Worm (Caenorhabditis elegans): Measurements from ENCODE around the gene nspb-2.
A peak's percentile ranks its signal among the peaks of the same experiment; 100 is the strongest.

nspb-2 gene

DNA sequence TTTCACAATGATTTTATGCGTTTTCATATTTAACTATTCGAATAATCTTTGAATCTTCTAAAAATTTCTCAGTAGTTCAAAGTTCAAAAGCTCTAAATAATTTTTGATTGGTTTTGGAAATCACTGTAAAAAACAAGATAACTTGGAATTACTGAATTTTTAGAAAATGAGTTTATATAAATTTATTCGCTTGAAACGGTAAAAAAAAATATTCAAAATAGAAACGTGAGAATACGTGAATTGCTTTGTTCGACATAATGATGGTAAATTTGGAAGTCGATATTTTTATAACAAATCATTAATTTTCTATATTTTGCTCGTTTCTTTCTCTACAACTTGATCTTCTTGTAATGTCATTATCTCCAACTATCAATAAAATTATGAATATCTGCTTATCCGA is 31.9 kb downstream of the nspb-2 start, which contains the start of gene C01B10.44:
Gene C01B10.44, plus strand, starts transcription at position 301 of the 400 bp plus-strand sequence.
- TF ChIP-seq ztf-11 (tag; optimal IDR thresholded peaks at IDR 0.05), result no peak
- no peak for TF ChIP-seq R02D3.7 (tag; optimal IDR thresholded peaks at IDR 0.05)
- no peak for TF ChIP-seq peb-1 (tag; optimal IDR thresholded peaks at IDR 0.05)
- no peak for TF ChIP-seq nhr-23 (tag; optimal IDR thresholded peaks at IDR 0.05)
- TF ChIP-seq mdl-1 (tag; optimal IDR thresholded peaks at IDR 0.05), result no peak
- TF ChIP-seq nhr-129 (tag; optimal IDR thresholded peaks at IDR 0.05), result no peak
- TF ChIP-seq nhr-25 (tag; optimal IDR thresholded peaks at IDR 0.05), result no peak
- no peak for TF ChIP-seq F13H6.1 (tag; optimal IDR thresholded peaks at IDR 0.05)
- no peak for TF ChIP-seq nhr-21 (tag; optimal IDR thresholded peaks at IDR 0.05)
- TF ChIP-seq nhr-77 (tag; optimal IDR thresholded peaks at IDR 0.05), result no peak
- no peak for TF ChIP-seq nhr-11 (tag; optimal IDR thresholded peaks at IDR 0.05)
- TF ChIP-seq mab-5 (tag; optimal IDR thresholded peaks at IDR 0.05), result no peak
- TF ChIP-seq alr-1 (tag; optimal IDR thresholded peaks at IDR 0.05), result no peak
- no peak for TF ChIP-seq elt-3 (tag; optimal IDR thresholded peaks at IDR 0.05)

DNA sequence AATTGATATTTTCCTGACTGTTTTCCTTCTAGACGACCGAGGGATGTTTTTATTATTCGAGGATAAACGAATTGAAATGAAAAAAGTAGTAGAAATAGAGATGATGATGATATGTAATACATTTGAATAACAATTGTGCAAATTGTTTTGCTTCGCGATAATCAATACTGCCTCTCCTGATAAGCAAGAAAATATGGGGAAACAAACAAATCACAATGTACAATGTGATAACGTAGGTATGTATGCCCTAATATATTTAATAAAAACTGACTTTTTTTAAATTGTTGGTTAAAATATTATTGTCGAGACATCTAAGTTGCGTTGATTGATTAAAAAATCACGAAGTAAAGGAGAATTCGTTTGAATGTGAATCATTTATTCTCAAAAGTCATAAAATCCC is 36.3 kb downstream of the nspb-2 start, which contains the start of gene cest-5.2:
Gene cest-5.2, minus strand, starts transcription at position 128 of the 400 bp plus-strand sequence.
- TF ChIP-seq sem-4 (tag; optimal IDR thresholded peaks at IDR 0.05) (no peak), lin-13 (GFP tag; optimal IDR thresholded peaks at IDR 0.05) (no peak), gmeb-1 (tag; optimal IDR thresholded peaks at IDR 0.05) (no peak), lin-11 (tag; optimal IDR thresholded peaks at IDR 0.05) (no peak), fos-1 (tag; optimal IDR thresholded peaks at IDR 0.05) (peak; percentile 25), zag-1 (tag; optimal IDR thresholded peaks at IDR 0.05) (no peak), nhr-25 (tag; optimal IDR thresholded peaks at IDR 0.05) (no peak)

DNA sequence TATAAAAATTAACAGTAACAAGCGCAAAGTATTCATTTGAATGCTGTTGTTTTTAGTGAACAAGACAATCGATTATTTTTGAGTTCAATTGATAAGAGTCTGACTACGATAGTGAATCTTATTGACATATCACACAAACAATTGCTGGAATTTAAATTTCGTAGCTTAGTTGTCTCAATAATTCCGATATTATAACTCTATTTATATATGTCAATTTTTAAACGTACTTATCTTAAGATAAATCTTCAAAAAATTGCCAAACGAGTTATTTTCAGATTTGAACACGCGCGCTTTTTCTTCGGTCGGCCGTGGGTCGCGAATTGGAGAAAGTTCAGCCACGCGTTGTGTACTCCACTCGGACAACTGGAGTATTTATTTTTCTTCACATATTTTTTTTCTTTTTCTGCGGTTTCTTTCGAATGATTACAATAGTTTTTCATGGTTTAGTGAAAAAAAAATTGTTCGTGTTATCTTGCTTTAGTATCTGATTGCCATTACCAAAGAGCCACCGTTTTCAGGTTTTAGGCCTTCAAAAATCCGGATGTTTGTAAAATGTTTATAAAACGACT is 40.3 kb downstream of the nspb-2 start, which contains the start of the genes cest-5.1 and C01B10.9:
Gene cest-5.1, minus strand, starts transcription at position 51 of the 569 bp plus-strand sequence.
Gene C01B10.9, plus strand, starts transcription at position 519 of the 569 bp plus-strand sequence.
- TF ChIP-seq sem-4 (tag; optimal IDR thresholded peaks at IDR 0.05) (no peak), zag-1 (tag; optimal IDR thresholded peaks at IDR 0.05) (no peak), unc-39 (tag; optimal IDR thresholded peaks at IDR 0.05) (no peak), ama-1 (optimal IDR thresholded peaks at IDR 0.05) (no peak), skn-1 (tag; optimal IDR thresholded peaks at IDR 0.05) (no peak), mdl-1 (tag; optimal IDR thresholded peaks at IDR 0.05) (no peak), ceh-16 (tag; optimal IDR thresholded peaks at IDR 0.05) (no peak), aly-2 (tag; optimal IDR thresholded peaks at IDR 0.05) (no peak), mab-5 (tag; optimal IDR thresholded peaks at IDR 0.05) (peak; percentile 27), alr-1 (tag; optimal IDR thresholded peaks at IDR 0.05) (no peak), C34F6.9 (tag; optimal IDR thresholded peaks at IDR 0.05) (peak; percentile 63), nhr-11 (tag; optimal IDR thresholded peaks at IDR 0.05) (no peak), elt-1 (tag; optimal IDR thresholded peaks at IDR 0.05) (no peak), crh-2 (tag; optimal IDR thresholded peaks at IDR 0.05) (peak; percentile 61), nhr-6 (tag; optimal IDR thresholded peaks at IDR 0.05) (no peak), ztf-1 (GFP tag; conservative IDR thresholded peaks at IDR 0.05) (no peak), nhr-23 (tag; optimal IDR thresholded peaks at IDR 0.05) (no peak), nhr-10 (tag; optimal IDR thresholded peaks at IDR 0.05) (no peak), nhr-25 (tag; optimal IDR thresholded peaks at IDR 0.05) (no peak), lsy-2 (tag; optimal IDR thresholded peaks at IDR 0.05) (peak; percentile 59 to 81), sma-3 (GFP tag; optimal IDR thresholded peaks at IDR 0.05) (peak; percentile 80), lin-11 (tag; optimal IDR thresholded peaks at IDR 0.05) (peak; percentile 33), egl-27 (tag; optimal IDR thresholded peaks at IDR 0.05) (no peak), elt-3 (tag; optimal IDR thresholded peaks at IDR 0.05) (no peak), nhr-12 (tag; optimal IDR thresholded peaks at IDR 0.05) (no peak), snpc-4 (tag; optimal IDR thresholded peaks at IDR 0.05) (no peak), ztf-4 (tag; optimal IDR thresholded peaks at IDR 0.05) (no peak), blmp-1 (tag; optimal IDR thresholded peaks at IDR 0.05; ENCODE audit: insufficient read depth) (no peak), R02D3.7 (tag; optimal IDR thresholded peaks at IDR 0.05) (peak; percentile 11), lin-39 (tag; optimal IDR thresholded peaks at IDR 0.05) (no peak), sma-9 (GFP tag; optimal IDR thresholded peaks at IDR 0.05) (peak; percentile 82), sma-9 (tag; optimal IDR thresholded peaks at IDR 0.05) (no peak), Y55F3AM.14 (GFP tag; optimal IDR thresholded peaks at IDR 0.05) (no peak), ZK546.5 (tag; optimal IDR thresholded peaks at IDR 0.05) (no peak), mbf-1 (tag; optimal IDR thresholded peaks at IDR 0.05) (no peak), lin-13 (GFP tag; optimal IDR thresholded peaks at IDR 0.05) (peak; percentile 69), gmeb-1 (tag; optimal IDR thresholded peaks at IDR 0.05) (peak; percentile 94), F13H6.1 (tag; optimal IDR thresholded peaks at IDR 0.05) (peak; percentile 74), peb-1 (tag; optimal IDR thresholded peaks at IDR 0.05) (no peak), fos-1 (tag; optimal IDR thresholded peaks at IDR 0.05) (peak; percentile 6), nhr-237 (tag; optimal IDR thresholded peaks at IDR 0.05) (no peak), unc-55 (GFP tag; optimal IDR thresholded peaks at IDR 0.05) (peak; percentile 85), ztf-11 (tag; optimal IDR thresholded peaks at IDR 0.05) (no peak), nhr-129 (tag; optimal IDR thresholded peaks at IDR 0.05) (no peak), nhr-21 (tag; optimal IDR thresholded peaks at IDR 0.05) (peak; percentile 32)
